Worm (Caenorhabditis elegans) whole organism, L2 larva: Measurements from ENCODE around the gene cha-1.

ENCODE experiments used
- F13H6.1 ChIP-seq: sonication (generic microtip); optimal IDR thresholded peaks from 2 replicates; lab custom pipeline; 2016; ENCODE audit warnings: missing genetic modification characterization, missing compliant biosample characterization
- Y55F3AM.14 ChIP-seq: fragments of 200-800 bp; sonication (Bioruptor generic); optimal IDR thresholded peaks from 2 replicates; lab custom pipeline; 2018; ENCODE audit warnings: mild to moderate bottlenecking, missing genetic modification characterization, missing compliant biosample characterization
- ama-1 ChIP-seq: fragments of 150-350 bp; optimal IDR thresholded peaks from 2 replicates; lab custom pipeline; 2018; ENCODE audit warnings: inconsistent platforms
- ceh-16 ChIP-seq: fragments of 150-350 bp; optimal IDR thresholded peaks from 2 replicates; lab custom pipeline; 2014; ENCODE audit warnings: missing biosample characterization, missing genetic modification characterization
- elt-3 ChIP-seq: sonication (generic microtip); optimal IDR thresholded peaks from 2 replicates; lab custom pipeline; 2017; ENCODE audit warnings: missing biosample characterization, missing genetic modification characterization
- fos-1 ChIP-seq: fragments of 150-350 bp; optimal IDR thresholded peaks from 2 replicates; lab custom pipeline; 2014; ENCODE audit warnings: missing biosample characterization, missing genetic modification characterization
- lsy-2 ChIP-seq, 2 experiments: fragments of 150-350 bp in 1 of 2; sonication (generic microtip) in 1 of 2; optimal IDR thresholded peaks; 2 replicates each; lab custom pipeline; 2014 to 2017; ENCODE audit warnings: missing biosample characterization in 2 of 2, missing genetic modification characterization in 2 of 2
- mab-5 ChIP-seq: fragments of 150-350 bp; optimal IDR thresholded peaks from 2 replicates; lab custom pipeline; 2014; ENCODE audit warnings: missing biosample characterization, missing genetic modification characterization
- nhr-25 ChIP-seq: fragments of 150-350 bp; sonication (generic microtip); optimal IDR thresholded peaks from 3 replicates; lab custom pipeline; 2014; ENCODE audit warnings: missing biosample characterization, missing genetic modification characterization
- nhr-77 ChIP-seq: fragments of 150-350 bp; optimal IDR thresholded peaks from 2 replicates; lab custom pipeline; 2014; ENCODE audit warnings: missing biosample characterization, missing genetic modification characterization
- sma-9 ChIP-seq, 2 experiments: fragments of 150-350 bp in 1 of 2; sonication (generic microtip) in 1 of 2; optimal IDR thresholded peaks; 2 replicates each; lab custom pipeline; 2014 to 2016; ENCODE audit warnings: missing genetic modification characterization in 2 of 2, mild to moderate bottlenecking in 1 of 2, missing biosample characterization in 1 of 2, missing compliant biosample characterization in 1 of 2, missing genetic modification reagents in 1 of 2, moderate library complexity in 1 of 2
- unc-62 ChIP-seq: fragments of 150-350 bp; optimal IDR thresholded peaks from 2 replicates; lab custom pipeline; 2014; ENCODE audit warnings: missing biosample characterization, missing genetic modification reagents, missing genetic modification characterization

- TF ChIP-seq fos-1 (tag; lab: Kevin White, UChicago) (no peak), nhr-25 (tag; lab: Kevin White, UChicago) (no peak), Y55F3AM.14 (no peak), ama-1 (lab: Kevin White, UChicago) (no peak), F13H6.1 (tag; lab: Kevin White, UChicago) (no peak), nhr-77 (tag; lab: Kevin White, UChicago) (no peak), unc-62 (GFP tag; lab: Kevin White, UChicago) (no peak), ceh-16 (tag; lab: Kevin White, UChicago) (no peak), lsy-2 (tag; optimal IDR thresholded peaks at IDR 0.05; lab: Kevin White, UChicago) (no peak), sma-9 (GFP tag; optimal IDR thresholded peaks at IDR 0.05; lab: Kevin White, UChicago) (no peak), sma-9 (tag; optimal IDR thresholded peaks at IDR 0.05; lab: Kevin White, UChicago) (no peak), elt-3 (tag; lab: Kevin White, UChicago) (no peak), mab-5 (tag; lab: Kevin White, UChicago) (no peak)
Measured at ce11 chrIV:3659951-3660350, 35.5 kb upstream of the cha-1 start.
